Worm (Caenorhabditis elegans) whole organism, mixed stage, embryonic: Measurements from ENCODE around the gene F21D5.6.

ENCODE experiments used
- elt-3 ChIP-seq: fragments of 150-350 bp; optimal IDR thresholded peaks from 2 replicates; lab custom pipeline; 2014; ENCODE audit warnings: missing biosample characterization, missing genetic modification characterization
- mab-5 ChIP-seq: fragments of 150-350 bp; optimal IDR thresholded peaks from 2 replicates; lab custom pipeline; 2014; ENCODE audit warnings: missing biosample characterization, missing genetic modification characterization
- nhr-28 ChIP-seq: fragments of 150-350 bp; optimal IDR thresholded peaks from 2 replicates; lab custom pipeline; 2014; ENCODE audit warnings: missing biosample characterization, missing genetic modification characterization
- ztf-11 ChIP-seq: fragments of 150-350 bp; optimal IDR thresholded peaks from 2 replicates; lab custom pipeline; 2014; ENCODE audit warnings: missing biosample characterization, missing genetic modification characterization

ce11 chrIV:8752492-8752891 lies 11.3 kb upstream of the F21D5.6 start:
- TF ChIP-seq mab-5 (tag; lab: Kevin White, UChicago) (no peak), elt-3 (tag; lab: Kevin White, UChicago) (no peak), nhr-28 (tag; lab: Kevin White, UChicago) (no peak), ztf-11 (tag; lab: Kevin White, UChicago) (no peak)
